Fruit fly (Drosophila melanogaster) whole organism, embryonic: Measurements from ENCODE around the gene ninaC.

Experiments
- ATbp ChIP-seq: fragments of 200-800 bp; sonication (Bioruptor generic); optimal IDR thresholded peaks from 2 replicates; lab custom pipeline; 2017; ENCODE audit warnings: missing biosample characterization, mild to moderate bottlenecking, missing genetic modification characterization, missing genetic modification reagents
- BEAF-32 ChIP-seq: fragments of 200-800 bp; sonication (Bioruptor generic); optimal IDR thresholded peaks from 3 replicates; lab custom pipeline; 2017; ENCODE audit warnings: missing biosample characterization, missing genetic modification characterization, mild to moderate bottlenecking, moderate library complexity, missing genetic modification reagents
- Bdp1 ChIP-seq: fragments of 200-800 bp; sonication (Bioruptor generic); optimal IDR thresholded peaks from 3 replicates; lab custom pipeline; 2016; ENCODE audit warnings: missing biosample characterization, missing genetic modification characterization
- Blimp-1 ChIP-seq: fragments of 200-800 bp; sonication (Bioruptor generic); optimal IDR thresholded peaks from 3 replicates; lab custom pipeline; 2018; ENCODE audit warnings: missing biosample characterization, missing genetic modification characterization, mild to moderate bottlenecking, moderate library complexity, missing genetic modification reagents
- Bteb2 ChIP-seq: fragments of 200-800 bp; sonication (Bioruptor generic); optimal IDR thresholded peaks from 2 replicates; lab custom pipeline; 2016; ENCODE audit warnings: missing biosample characterization, missing genetic modification characterization
- CG12236 ChIP-seq: fragments of 200-800 bp; sonication (Bioruptor generic); optimal IDR thresholded peaks from 2 replicates; lab custom pipeline; 2016; ENCODE audit warnings: missing biosample characterization, missing genetic modification characterization
- CG13424 ChIP-seq: fragments of 200-800 bp; sonication (Bioruptor generic); optimal IDR thresholded peaks from 2 replicates; lab custom pipeline; 2019; ENCODE audit warnings: missing biosample characterization, mild to moderate bottlenecking, missing genetic modification characterization, moderate library complexity
- CG14014 ChIP-seq: fragments of 200-800 bp; sonication (Bioruptor generic); IDR thresholded peaks from 2 replicates; pipeline ENCODE4 v1.3.6; 2022; ENCODE audit warnings: missing biosample characterization, missing genetic modification characterization
- CG15479 ChIP-seq: fragments of 200-800 bp; sonication (Bioruptor generic); optimal IDR thresholded peaks from 3 replicates; lab custom pipeline; 2019; ENCODE audit warnings: missing biosample characterization, mild to moderate bottlenecking, missing genetic modification characterization, moderate library complexity
- CG15514 ChIP-seq: fragments of 200-800 bp; sonication (Bioruptor generic); optimal IDR thresholded peaks from 3 replicates; lab custom pipeline; 2017; ENCODE audit warnings: missing biosample characterization, missing genetic modification characterization, mild to moderate bottlenecking, moderate library complexity, missing genetic modification reagents
- CG1602 ChIP-seq: fragments of 200-800 bp; sonication (Bioruptor generic); optimal IDR thresholded peaks from 3 replicates; lab custom pipeline; 2016; ENCODE audit warnings: missing biosample characterization, missing genetic modification characterization
- CG17361 ChIP-seq: fragments of 200-800 bp; sonication (Bioruptor generic); IDR thresholded peaks from 3 replicates; pipeline ENCODE4 v1.3.6; 2022; ENCODE audit warnings: missing biosample characterization, missing genetic modification characterization
- CG1792 ChIP-seq: fragments of 200-800 bp; sonication (Bioruptor generic); optimal IDR thresholded peaks from 2 replicates; lab custom pipeline; 2016; ENCODE audit warnings: missing biosample characterization, missing genetic modification characterization
- CG18262 ChIP-seq: fragments of 200-800 bp; optimal IDR thresholded peaks from 3 replicates; lab custom pipeline; 2019; ENCODE audit warnings: missing biosample characterization, mild to moderate bottlenecking, missing genetic modification characterization, moderate library complexity
- CG18476 ChIP-seq: fragments of 200-800 bp; sonication (Bioruptor generic); optimal IDR thresholded peaks from 2 replicates; lab custom pipeline; 2016; ENCODE audit warnings: missing biosample characterization, mild to moderate bottlenecking, missing genetic modification characterization
- CG2202 ChIP-seq: fragments of 200-800 bp; sonication (Bioruptor generic); optimal IDR thresholded peaks from 2 replicates; lab custom pipeline; 2018; ENCODE audit warnings: missing biosample characterization, mild to moderate bottlenecking, missing genetic modification characterization
- CG30020 ChIP-seq: fragments of 200-800 bp; optimal IDR thresholded peaks from 2 replicates; lab custom pipeline; 2019; ENCODE audit warnings: missing biosample characterization, mild to moderate bottlenecking, missing genetic modification characterization, moderate library complexity
- CG31224 ChIP-seq: fragments of 200-800 bp; sonication (Bioruptor generic); IDR thresholded peaks from 2 replicates; pipeline ENCODE4 v1.3.6; 2022; ENCODE audit warnings: missing biosample characterization, missing genetic modification characterization
- CG3163 ChIP-seq: fragments of 200-800 bp; sonication (Bioruptor generic); optimal IDR thresholded peaks from 3 replicates; lab custom pipeline; 2016; ENCODE audit warnings: missing biosample characterization, missing genetic modification characterization
- CG3281 ChIP-seq: fragments of 200-800 bp; sonication (Bioruptor generic); optimal IDR thresholded peaks from 3 replicates; lab custom pipeline; 2017; ENCODE audit warnings: missing biosample characterization, mild to moderate bottlenecking, missing genetic modification characterization
- CG3726 ChIP-seq: fragments of 200-800 bp; sonication (Bioruptor generic); IDR thresholded peaks from 3 replicates; pipeline ENCODE4, ENCODE4 v1.3.6; 2022; ENCODE audit warnings: missing biosample characterization, missing genetic modification characterization
- CG4328 ChIP-seq: fragments of 200-800 bp; sonication (Bioruptor generic); optimal IDR thresholded peaks from 3 replicates; lab custom pipeline; 2017; ENCODE audit warnings: missing biosample characterization, missing genetic modification reagents, missing genetic modification characterization
- CG4404 ChIP-seq: fragments of 200-800 bp; sonication (Bioruptor generic); IDR thresholded peaks from 2 replicates; pipeline ENCODE4 v1.3.6; 2022; ENCODE audit warnings: missing biosample characterization, missing genetic modification characterization
- CG4854 ChIP-seq: fragments of 200-800 bp; sonication (Bioruptor generic); optimal IDR thresholded peaks from 2 replicates; lab custom pipeline; 2016; ENCODE audit warnings: missing biosample characterization, missing genetic modification characterization, inconsistent platforms
- CG6813 ChIP-seq: fragments of 200-800 bp; sonication (Bioruptor generic); optimal IDR thresholded peaks from 2 replicates; lab custom pipeline; 2017; ENCODE audit warnings: missing biosample characterization, missing genetic modification characterization, mild to moderate bottlenecking, moderate library complexity, missing genetic modification reagents
- CG7556 ChIP-seq: fragments of 200-800 bp; sonication (Bioruptor generic); optimal IDR thresholded peaks from 2 replicates; lab custom pipeline; 2017; ENCODE audit warnings: missing biosample characterization, mild to moderate bottlenecking, missing genetic modification characterization
- CG9727 ChIP-seq: fragments of 200-800 bp; sonication (Bioruptor generic); optimal IDR thresholded peaks from 3 replicates; lab custom pipeline; 2017; ENCODE audit warnings: missing biosample characterization, mild to moderate bottlenecking, missing genetic modification characterization
- HLH3B ChIP-seq: fragments of 200-800 bp; sonication (Bioruptor generic); IDR thresholded peaks from 2 replicates; pipeline ENCODE4 v1.3.6; 2022; ENCODE audit warnings: missing biosample characterization, missing genetic modification characterization
- Hr3 ChIP-seq: fragments of 200-800 bp; sonication (Bioruptor generic); optimal IDR thresholded peaks from 3 replicates; lab custom pipeline; 2016; ENCODE audit warnings: missing biosample characterization, missing genetic modification characterization
- Lim3 ChIP-seq: fragments of 200-800 bp; sonication (Bioruptor generic); IDR thresholded peaks from 2 replicates; pipeline ENCODE4 v1.3.6; 2022; ENCODE audit warnings: missing biosample characterization, missing genetic modification characterization
- MTF-1 ChIP-seq: fragments of 200-800 bp; sonication (Bioruptor generic); optimal IDR thresholded peaks from 2 replicates; lab custom pipeline; 2018; ENCODE audit warnings: missing biosample characterization, mild to moderate bottlenecking, missing genetic modification characterization, borderline replicate concordance
- Nf-YA ChIP-seq: fragments of 200-800 bp; sonication (Bioruptor generic); IDR thresholded peaks from 2 replicates; pipeline ENCODE4 v1.3.6; 2022; ENCODE audit warnings: missing biosample characterization, missing genetic modification characterization
- Oli ChIP-seq: fragments of 200-800 bp; sonication (Bioruptor generic); optimal IDR thresholded peaks from 2 replicates; lab custom pipeline; 2018; ENCODE audit warnings: missing biosample characterization, mild to moderate bottlenecking, missing genetic modification characterization, moderate library complexity
- Sox102F ChIP-seq: fragments of 200-800 bp; sonication (Bioruptor generic); optimal IDR thresholded peaks from 2 replicates; lab custom pipeline; 2018; ENCODE audit warnings: missing biosample characterization, mild to moderate bottlenecking, missing genetic modification characterization, moderate library complexity
- ase ChIP-seq: fragments of 200-800 bp; sonication (Bioruptor generic); IDR thresholded peaks from 3 replicates; pipeline ENCODE4 v1.3.6; 2022; ENCODE audit warnings: missing biosample characterization, missing genetic modification characterization
- bbx ChIP-seq: fragments of 200-800 bp; sonication (Bioruptor generic); IDR thresholded peaks from 2 replicates; pipeline ENCODE4 v1.3.6; 2022; ENCODE audit warnings: missing biosample characterization, missing genetic modification characterization; ENCODE audit not compliant: partially characterized antibody
- cad ChIP-seq: fragments of >200 bp; optimal IDR thresholded peaks from 2 replicates; lab custom pipeline; 2017; ENCODE audit warnings: missing biosample characterization, missing genetic modification characterization
- chinmo ChIP-seq: fragments of 200-800 bp; sonication (Bioruptor generic); IDR thresholded peaks from 4 replicates; pipeline ENCODE4 v1.3.6; 2022; ENCODE audit warnings: missing biosample characterization, missing genetic modification characterization; ENCODE audit not compliant: partially characterized antibody
- ci ChIP-seq: fragments of 200-800 bp; sonication (Bioruptor generic); IDR thresholded peaks from 3 replicates; pipeline ENCODE4 v1.3.6; 2022; ENCODE audit warnings: missing biosample characterization, missing genetic modification characterization
- crc ChIP-seq: fragments of 200-800 bp; sonication (Bioruptor generic); optimal IDR thresholded peaks from 2 replicates; lab custom pipeline; 2016; ENCODE audit warnings: missing biosample characterization, missing genetic modification characterization
- dpn ChIP-seq, 2 experiments: fragments of 200-800 bp; sonication (Bioruptor generic); optimal IDR thresholded peaks; 3 replicates each; lab custom pipeline; 2016; ENCODE audit warnings: missing biosample characterization in 2 of 2, missing genetic modification characterization in 2 of 2
- hth ChIP-seq: fragments of >200 bp; optimal IDR thresholded peaks from 2 replicates; lab custom pipeline; 2017; ENCODE audit warnings: inconsistent platforms
- insv ChIP-seq, 2 experiments: fragments of 200-800 bp; sonication (Bioruptor generic); optimal IDR thresholded peaks; 3 replicates each; lab custom pipeline; 2016 to 2018; ENCODE audit warnings: missing biosample characterization in 2 of 2, missing genetic modification characterization in 2 of 2
- knrl ChIP-seq: fragments of 200-800 bp; sonication (Bioruptor generic); IDR thresholded peaks from 3 replicates; pipeline ENCODE4 v1.3.6; 2022; ENCODE audit warnings: missing biosample characterization, missing genetic modification characterization; ENCODE audit not compliant: partially characterized antibody
- lola ChIP-seq, 3 experiments: fragments of >200 bp in 2 of 3; fragments of 200-800 bp in 1 of 3; sonication (Bioruptor generic) in 1 of 3; optimal IDR thresholded peaks; 2 replicates each; lab custom pipeline; 2017 to 2019; ENCODE audit warnings: missing biosample characterization in 3 of 3, missing genetic modification characterization in 3 of 3, mild to moderate bottlenecking in 1 of 3, moderate library complexity in 1 of 3
- mam ChIP-seq: fragments of 200-800 bp; sonication (Bioruptor generic); optimal IDR thresholded peaks from 3 replicates; lab custom pipeline; 2016; ENCODE audit warnings: missing biosample characterization, missing genetic modification characterization
- odd ChIP-seq: fragments of 200-800 bp; sonication (Bioruptor generic); optimal IDR thresholded peaks from 2 replicates; lab custom pipeline; 2017; ENCODE audit warnings: missing biosample characterization, mild to moderate bottlenecking, missing genetic modification characterization
- otp ChIP-seq: fragments of 200-800 bp; sonication (Bioruptor generic); IDR thresholded peaks from 3 replicates; pipeline ENCODE4, ENCODE4 v1.3.6; 2022; ENCODE audit warnings: missing biosample characterization, missing genetic modification characterization
- pita ChIP-seq: fragments of 200-800 bp; sonication (Bioruptor generic); optimal IDR thresholded peaks from 2 replicates; lab custom pipeline; 2017; ENCODE audit warnings: missing biosample characterization, mild to moderate bottlenecking, missing genetic modification characterization
- tup ChIP-seq: fragments of 200-800 bp; sonication (Bioruptor generic); optimal IDR thresholded peaks from 2 replicates; lab custom pipeline; 2016; ENCODE audit warnings: missing biosample characterization, mild to moderate bottlenecking, missing genetic modification characterization, moderate library complexity

The ninaC gene

dm6 chr2L:7339392-7340014, 38.0 kb upstream of the ninaC start (continued):
- TF ChIP-seq CG4404 (GFP tag; lab: Robert Waterston, UW) (no peak), CG17361 (GFP tag; lab: Robert Waterston, UW) (no peak), ase (GFP tag; lab: Robert Waterston, UW) (no peak), BEAF-32 (GFP tag; lab: Kevin White, UChicago) (no peak), lola (GFP tag; optimal IDR thresholded peaks at IDR 0.05; lab: Kevin White, UChicago) (no peak), otp (peak; percentile 64; the same call in 2 of the 3 replicates), ci (GFP tag; lab: Robert Waterston, UW) (peak; percentile 65), CG14014 (GFP tag; lab: Robert Waterston, UW) (peak; percentile 14; the same call in 1 of the 2 replicates), Oli (tag; lab: Kevin White, UChicago) (no peak), HLH3B (GFP tag; lab: Robert Waterston, UW) (no peak), CG18476 (GFP tag; lab: Kevin White, UChicago) (no peak), CG15514 (no peak), CG3163 (GFP tag; lab: Kevin White, UChicago) (no peak), ATbp (GFP tag; lab: Kevin White, UChicago) (peak; percentile 28), Nf-YA (GFP tag; lab: Robert Waterston, UW) (no peak), Blimp-1 (GFP tag; lab: Kevin White, UChicago) (peak; percentile 39), Lim3 (GFP tag; lab: Robert Waterston, UW) (no peak), CG13424 (peak; percentile 3), tup (GFP tag; lab: Kevin White, UChicago) (peak; percentile 15), mam (GFP tag; lab: Kevin White, UChicago) (no peak), MTF-1 (GFP tag; lab: Kevin White, UChicago) (peak; percentile 28), knrl (GFP tag; lab: Robert Waterston, UW) (no peak), Sox102F (GFP tag; lab: Kevin White, UChicago) (no peak), CG4328 (no peak), insv (GFP tag; optimal IDR thresholded peaks at IDR 0.05; lab: Kevin White, UChicago) (no peak), CG18262 (tag; lab: Kevin White, UChicago) (peak; percentile 33), CG6813 (peak; percentile 71), odd (peak; percentile 22), CG30020 (tag; lab: Kevin White, UChicago) (no peak), cad (GFP tag; lab: Kevin White, UChicago) (no peak), CG1602 (GFP tag; lab: Kevin White, UChicago) (peak; percentile 24), CG12236 (GFP tag; lab: Kevin White, UChicago) (peak; percentile 19), CG9727 (GFP tag; lab: Kevin White, UChicago) (peak; percentile 80), CG7556 (GFP tag; lab: Kevin White, UChicago) (peak; percentile 3), CG2202 (peak; percentile 54), Bdp1 (GFP tag; lab: Kevin White, UChicago) (no peak), bbx (GFP tag; lab: Robert Waterston, UW) (no peak), CG1792 (GFP tag; lab: Kevin White, UChicago) (no peak), dpn (GFP tag; optimal IDR thresholded peaks at IDR 0.05; lab: Kevin White, UChicago) (peak in 1 of 2 experiments; percentile 11), chinmo (GFP tag; lab: Robert Waterston, UW) (no peak), CG15479 (GFP tag; lab: Kevin White, UChicago) (no peak), hth (lab: Kevin White, UChicago) (no peak), CG3726 (GFP tag; lab: Robert Waterston, UW) (no peak), crc (GFP tag; lab: Kevin White, UChicago) (no peak), CG31224 (GFP tag; lab: Robert Waterston, UW) (no peak), CG4854 (GFP tag; lab: Kevin White, UChicago) (no peak), Bteb2 (GFP tag; lab: Kevin White, UChicago) (no peak), pita (GFP tag; lab: Kevin White, UChicago) (no peak), CG3281 (GFP tag; lab: Kevin White, UChicago) (no peak), Hr3 (GFP tag; lab: Kevin White, UChicago) (no peak)
